Worm (Caenorhabditis elegans): ENCODE data around the gene Y73F4A.3.

DNA sequence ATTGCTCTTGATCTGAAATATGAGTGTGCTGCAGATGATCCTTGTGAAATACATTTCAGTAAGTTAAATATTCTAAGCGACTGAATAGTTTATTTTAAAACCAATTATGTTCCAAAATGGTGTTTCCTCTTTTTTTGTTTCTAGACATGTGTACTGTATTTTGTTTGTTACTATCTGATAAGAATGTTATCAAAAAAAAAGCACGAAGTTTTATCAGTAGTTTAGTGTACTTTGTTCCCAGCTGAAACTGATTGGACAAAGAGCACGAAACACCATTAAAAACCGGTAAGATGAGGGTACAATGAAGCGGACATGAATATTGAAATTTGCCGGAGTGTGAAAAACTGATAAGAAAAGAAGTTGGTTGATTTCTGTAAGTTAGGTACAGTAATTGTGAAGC, 29.9 kb upstream of the Y73F4A.3 start:
- TF ChIP-seq ztf-11 (tag; optimal IDR thresholded peaks at IDR 0.05) (no peak), ZK546.5 (tag; optimal IDR thresholded peaks at IDR 0.05) (no peak), egl-27 (tag; optimal IDR thresholded peaks at IDR 0.05) (no peak), nhr-43 (tag; optimal IDR thresholded peaks at IDR 0.05; ENCODE audit: poor library complexity, severe bottlenecking) (no peak), nhr-76 (tag; optimal IDR thresholded peaks at IDR 0.05) (no peak), mdl-1 (tag; optimal IDR thresholded peaks at IDR 0.05) (no peak), fos-1 (tag; optimal IDR thresholded peaks at IDR 0.05) (no peak), pha-4 (tag; optimal IDR thresholded peaks at IDR 0.05) (peak; percentile 30), R02D3.7 (tag; optimal IDR thresholded peaks at IDR 0.05) (no peak), tbx-2 (tag; optimal IDR thresholded peaks at IDR 0.05) (no peak), mml-1 (tag; optimal IDR thresholded peaks at IDR 0.05) (no peak), zag-1 (tag; optimal IDR thresholded peaks at IDR 0.05) (no peak), ama-1 (optimal IDR thresholded peaks at IDR 0.05) (no peak), fkh-10 (GFP tag; optimal IDR thresholded peaks at IDR 0.05) (no peak)
